Fruit fly (Drosophila melanogaster) whole organism, embryonic: ENCODE measurements around the gene Tyler.
A peak's percentile ranks its signal among the peaks of the same experiment; 100 is the strongest.

ENCODE experiments used
- ATbp ChIP-seq: fragments of 200-800 bp; sonication (Bioruptor generic); optimal IDR thresholded peaks from 2 replicates; lab custom pipeline; 2017; ENCODE audit warnings: missing biosample characterization, mild to moderate bottlenecking, missing genetic modification characterization, missing genetic modification reagents
- Ada2b ChIP-seq: fragments of 200-800 bp; sonication (Bioruptor generic); IDR thresholded peaks from 2 replicates; pipeline ENCODE4 v1.3.6; 2022; ENCODE audit warnings: missing biosample characterization, missing genetic modification characterization
- Atf6 ChIP-seq: fragments of 200-800 bp; sonication (Bioruptor generic); IDR thresholded peaks from 2 replicates; pipeline ENCODE4 v1.3.6; 2022; ENCODE audit warnings: missing biosample characterization, missing genetic modification characterization
- Bdp1 ChIP-seq: fragments of 200-800 bp; sonication (Bioruptor generic); optimal IDR thresholded peaks from 3 replicates; lab custom pipeline; 2016; ENCODE audit warnings: missing biosample characterization, missing genetic modification characterization
- CG12104 ChIP-seq: fragments of 200-800 bp; sonication (Bioruptor generic); optimal IDR thresholded peaks from 3 replicates; lab custom pipeline; 2016; ENCODE audit warnings: missing biosample characterization, missing genetic modification characterization
- CG12769 ChIP-seq: fragments of 200-800 bp; sonication (Bioruptor generic); optimal IDR thresholded peaks from 2 replicates; lab custom pipeline; 2019; ENCODE audit warnings: missing biosample characterization, mild to moderate bottlenecking, missing genetic modification characterization, moderate library complexity
- CG13424 ChIP-seq: fragments of 200-800 bp; sonication (Bioruptor generic); optimal IDR thresholded peaks from 2 replicates; lab custom pipeline; 2019; ENCODE audit warnings: missing biosample characterization, mild to moderate bottlenecking, missing genetic modification characterization, moderate library complexity
- CG13624 ChIP-seq: fragments of 200-800 bp; sonication (Bioruptor generic); optimal IDR thresholded peaks from 2 replicates; lab custom pipeline; 2016; ENCODE audit warnings: missing biosample characterization, missing genetic modification characterization
- CG14710 ChIP-seq: fragments of 200-800 bp; sonication (Bioruptor generic); optimal IDR thresholded peaks from 3 replicates; lab custom pipeline; 2019; ENCODE audit warnings: missing biosample characterization, mild to moderate bottlenecking, missing genetic modification characterization, moderate library complexity
- CG16779 ChIP-seq: fragments of 200-800 bp; sonication (Bioruptor generic); IDR thresholded peaks from 2 replicates; pipeline ENCODE4 v1.3.6; 2022; ENCODE audit warnings: missing biosample characterization, missing genetic modification characterization
- CG17385 ChIP-seq: fragments of 200-800 bp; sonication (Bioruptor generic); optimal IDR thresholded peaks from 3 replicates; lab custom pipeline; 2018; ENCODE audit warnings: missing biosample characterization, mild to moderate bottlenecking, missing genetic modification characterization
- CG1792 ChIP-seq: fragments of 200-800 bp; sonication (Bioruptor generic); optimal IDR thresholded peaks from 2 replicates; lab custom pipeline; 2016; ENCODE audit warnings: missing biosample characterization, missing genetic modification characterization
- CG18476 ChIP-seq: fragments of 200-800 bp; sonication (Bioruptor generic); optimal IDR thresholded peaks from 2 replicates; lab custom pipeline; 2016; ENCODE audit warnings: missing biosample characterization, mild to moderate bottlenecking, missing genetic modification characterization
- CG2116 ChIP-seq: fragments of 200-800 bp; sonication (Bioruptor generic); optimal IDR thresholded peaks from 3 replicates; lab custom pipeline; 2018; ENCODE audit warnings: missing biosample characterization, mild to moderate bottlenecking, missing genetic modification characterization
- CG2199 ChIP-seq: fragments of 200-800 bp; sonication (Bioruptor generic); IDR thresholded peaks from 3 replicates; pipeline ENCODE4 v1.3.6; 2022; ENCODE audit warnings: missing biosample characterization, missing genetic modification characterization
- CG31224 ChIP-seq: fragments of 200-800 bp; sonication (Bioruptor generic); IDR thresholded peaks from 2 replicates; pipeline ENCODE4 v1.3.6; 2022; ENCODE audit warnings: missing biosample characterization, missing genetic modification characterization
- CG34224 ChIP-seq: fragments of 200-800 bp; sonication (Bioruptor generic); IDR thresholded peaks from 3 replicates; pipeline ENCODE4 v1.3.6; 2022; ENCODE audit warnings: missing biosample characterization, missing genetic modification characterization; ENCODE audit not compliant: partially characterized antibody
- CG3726 ChIP-seq: fragments of 200-800 bp; sonication (Bioruptor generic); IDR thresholded peaks from 3 replicates; pipeline ENCODE4, ENCODE4 v1.3.6; 2022; ENCODE audit warnings: missing biosample characterization, missing genetic modification characterization
- CG4328 ChIP-seq: fragments of 200-800 bp; sonication (Bioruptor generic); optimal IDR thresholded peaks from 3 replicates; lab custom pipeline; 2017; ENCODE audit warnings: missing biosample characterization, missing genetic modification reagents, missing genetic modification characterization
- CG6175 ChIP-seq: fragments of 200-800 bp; sonication (Bioruptor generic); IDR thresholded peaks from 3 replicates; pipeline ENCODE4 v1.3.6; 2022; ENCODE audit warnings: missing biosample characterization, missing genetic modification characterization
- CG6654 ChIP-seq: fragments of 200-800 bp; sonication (Bioruptor generic); optimal IDR thresholded peaks from 2 replicates; lab custom pipeline; 2017; ENCODE audit warnings: missing biosample characterization, mild to moderate bottlenecking, missing genetic modification characterization
- CG8388 ChIP-seq: fragments of 200-800 bp; sonication (Bioruptor generic); optimal IDR thresholded peaks from 2 replicates; lab custom pipeline; 2019; ENCODE audit warnings: missing biosample characterization, mild to moderate bottlenecking, missing genetic modification characterization, moderate library complexity
- CG9932 ChIP-seq: fragments of 200-800 bp; sonication (Bioruptor generic); IDR thresholded peaks from 2 replicates; pipeline ENCODE4 v1.3.6; 2022; ENCODE audit warnings: missing biosample characterization, missing genetic modification characterization
- CTCF ChIP-seq: fragments of 200-800 bp; sonication (Bioruptor generic); optimal IDR thresholded peaks from 2 replicates; lab custom pipeline; 2017; ENCODE audit warnings: missing biosample characterization, mild to moderate bottlenecking, missing genetic modification characterization, moderate library complexity
- Dip3 ChIP-seq: fragments of 200-800 bp; sonication (Bioruptor generic); optimal IDR thresholded peaks from 3 replicates; lab custom pipeline; 2016; ENCODE audit warnings: missing biosample characterization, missing genetic modification characterization
- Dll ChIP-seq: fragments of 200-800 bp; sonication (Bioruptor generic); IDR thresholded peaks from 4 replicates; pipeline ENCODE4 v1.3.6; 2022; ENCODE audit warnings: missing biosample characterization, missing genetic modification characterization; ENCODE audit not compliant: partially characterized antibody
- Dp ChIP-seq: fragments of 200-800 bp; sonication (Bioruptor generic); optimal IDR thresholded peaks from 2 replicates; lab custom pipeline; 2018; ENCODE audit warnings: missing biosample characterization, mild to moderate bottlenecking, missing genetic modification characterization, moderate library complexity
- ERR ChIP-seq: fragments of 200-800 bp; sonication (Bioruptor generic); optimal IDR thresholded peaks from 2 replicates; lab custom pipeline; 2016; ENCODE audit warnings: missing biosample characterization, missing genetic modification characterization
- Hand ChIP-seq: fragments of 200-800 bp; sonication (Bioruptor generic); optimal IDR thresholded peaks from 2 replicates; lab custom pipeline; 2017; ENCODE audit warnings: mild to moderate bottlenecking, missing biosample characterization, missing genetic modification reagents, missing genetic modification characterization
- NK7.1 ChIP-seq: fragments of 200-800 bp; sonication (Bioruptor generic); optimal IDR thresholded peaks from 3 replicates; lab custom pipeline; 2016; ENCODE audit warnings: missing biosample characterization, missing genetic modification characterization
- Sox102F ChIP-seq: fragments of 200-800 bp; sonication (Bioruptor generic); optimal IDR thresholded peaks from 2 replicates; lab custom pipeline; 2018; ENCODE audit warnings: missing biosample characterization, mild to moderate bottlenecking, missing genetic modification characterization, moderate library complexity
- Sry-δ ChIP-seq: fragments of 200-800 bp; sonication (Bioruptor generic); optimal IDR thresholded peaks from 2 replicates; lab custom pipeline; 2016; ENCODE audit warnings: missing biosample characterization, missing genetic modification characterization
- al ChIP-seq: fragments of 200-800 bp; sonication (Bioruptor generic); IDR thresholded peaks from 2 replicates; pipeline ENCODE4 v1.3.6; 2022; ENCODE audit warnings: missing biosample characterization, missing genetic modification characterization
- aop ChIP-seq: fragments of 200-800 bp; sonication (Bioruptor generic); IDR thresholded peaks from 2 replicates; pipeline ENCODE4 v1.3.6; 2022; ENCODE audit warnings: missing biosample characterization, missing genetic modification characterization
- bcd ChIP-seq: fragments of 200-800 bp; sonication (Bioruptor generic); optimal IDR thresholded peaks from 2 replicates; lab custom pipeline; 2017; ENCODE audit warnings: missing biosample characterization, mild to moderate bottlenecking, missing genetic modification characterization
- chinmo ChIP-seq: fragments of 200-800 bp; sonication (Bioruptor generic); IDR thresholded peaks from 4 replicates; pipeline ENCODE4 v1.3.6; 2022; ENCODE audit warnings: missing biosample characterization, missing genetic modification characterization; ENCODE audit not compliant: partially characterized antibody
- dmrt11E ChIP-seq: fragments of 200-800 bp; sonication (Bioruptor generic); optimal IDR thresholded peaks from 3 replicates; lab custom pipeline; 2018; ENCODE audit warnings: missing biosample characterization, mild to moderate bottlenecking, missing genetic modification characterization, moderate library complexity
- eyg ChIP-seq: fragments of 200-800 bp; sonication (Bioruptor generic); optimal IDR thresholded peaks from 3 replicates; lab custom pipeline; 2016; ENCODE audit warnings: missing biosample characterization, missing genetic modification characterization
- fd96Cb ChIP-seq: fragments of 200-800 bp; sonication (Bioruptor generic); optimal IDR thresholded peaks from 2 replicates; lab custom pipeline; 2018; ENCODE audit warnings: missing biosample characterization, mild to moderate bottlenecking, missing genetic modification characterization, moderate library complexity
- gcm ChIP-seq: fragments of 200-800 bp; sonication (Bioruptor generic); optimal IDR thresholded peaks from 2 replicates; lab custom pipeline; 2019; ENCODE audit warnings: missing biosample characterization, mild to moderate bottlenecking, missing genetic modification characterization, moderate library complexity
- ken ChIP-seq: fragments of 200-800 bp; sonication (Bioruptor generic); IDR thresholded peaks from 3 replicates; pipeline ENCODE4 v1.3.6; 2022; ENCODE audit warnings: missing biosample characterization, missing genetic modification characterization
- pho ChIP-seq: fragments of 200-800 bp; sonication (Bioruptor generic); optimal IDR thresholded peaks from 2 replicates; lab custom pipeline; 2016; ENCODE audit warnings: missing biosample characterization, missing genetic modification characterization
- rib ChIP-seq: fragments of 200-800 bp; sonication (Bioruptor generic); IDR thresholded peaks from 2 replicates; pipeline ENCODE4 v1.3.6; 2022; ENCODE audit warnings: missing biosample characterization, missing genetic modification characterization
- ro ChIP-seq: fragments of 200-800 bp; sonication (Bioruptor generic); IDR thresholded peaks from 2 replicates; pipeline ENCODE4 v1.3.6; 2022; ENCODE audit warnings: missing biosample characterization, missing genetic modification characterization
- run ChIP-seq: fragments of 200-800 bp; sonication (Bioruptor generic); optimal IDR thresholded peaks from 3 replicates; lab custom pipeline; 2018; ENCODE audit warnings: missing biosample characterization, mild to moderate bottlenecking, missing genetic modification characterization
- salm ChIP-seq: fragments of 200-800 bp; sonication (Bioruptor generic); optimal IDR thresholded peaks from 2 replicates; lab custom pipeline; 2018; ENCODE audit warnings: missing biosample characterization, mild to moderate bottlenecking, missing genetic modification characterization
- sd ChIP-seq: fragments of 200-800 bp; sonication (Bioruptor generic); optimal IDR thresholded peaks from 3 replicates; lab custom pipeline; 2018; ENCODE audit warnings: missing biosample characterization, mild to moderate bottlenecking, missing genetic modification characterization, moderate library complexity
- ttk ChIP-seq: fragments of 200-800 bp; sonication (Bioruptor generic); IDR thresholded peaks from 2 replicates; pipeline ENCODE4 v2.1.2; 2022; ENCODE audit warnings: missing biosample characterization, missing genetic modification characterization
- unc-4 ChIP-seq: fragments of 200-800 bp; sonication (Bioruptor generic); IDR thresholded peaks from 2 replicates; pipeline ENCODE4 v1.3.6; 2022; ENCODE audit warnings: missing biosample characterization, missing genetic modification characterization; ENCODE audit not compliant: partially characterized antibody
- vfl ChIP-seq: fragments of 200-800 bp; sonication (Bioruptor generic); optimal IDR thresholded peaks from 2 replicates; lab custom pipeline; 2016; ENCODE audit warnings: missing biosample characterization, missing genetic modification characterization
- vnd ChIP-seq: fragments of 200-800 bp; sonication (Bioruptor generic); IDR thresholded peaks from 3 replicates; pipeline ENCODE4 v1.3.6; 2022; ENCODE audit warnings: missing biosample characterization, missing genetic modification characterization; ENCODE audit not compliant: partially characterized antibody

Gene Tyler

DNA sequence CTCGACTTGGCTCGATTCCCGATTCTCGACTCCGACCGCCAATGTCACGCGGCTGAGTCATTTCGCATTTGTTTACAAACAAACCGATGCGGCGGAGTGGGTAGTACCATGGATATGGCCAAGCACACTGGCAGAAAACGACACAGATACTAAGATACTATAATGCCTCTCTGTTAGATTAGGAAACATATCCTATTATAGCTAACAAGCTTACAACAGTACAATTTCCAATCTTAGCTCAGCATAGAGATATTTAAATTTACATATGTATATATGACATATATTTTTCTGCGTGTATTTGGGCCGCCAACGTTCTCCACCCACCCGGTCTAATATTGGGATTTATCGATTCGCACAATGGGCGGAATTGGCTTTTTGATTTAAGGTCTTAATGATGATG, 7.4 kb upstream of the Tyler start (continued):
- TF ChIP-seq bcd (GFP tag; lab: Kevin White, UChicago) (peak; percentile 69), Ada2b (GFP tag; lab: Robert Waterston, UW) (peak; percentile 91), CG12769 (tag; lab: Kevin White, UChicago) (peak; percentile 94), CG6175 (peak; percentile 74), gcm (GFP tag; lab: Kevin White, UChicago) (peak; percentile 43), ERR (no peak), vfl (GFP tag; lab: Kevin White, UChicago) (peak; percentile 29), CG14710 (tag; lab: Kevin White, UChicago) (peak; percentile 44), CG2116 (GFP tag; lab: Kevin White, UChicago) (peak; percentile 2), sd (tag; lab: Kevin White, UChicago) (peak; percentile 25), Dll (no peak), CG17385 (peak; percentile 69), CG31224 (GFP tag; lab: Robert Waterston, UW) (peak; percentile 83), eyg (GFP tag; lab: Kevin White, UChicago) (no peak), vnd (GFP tag; lab: Robert Waterston, UW) (no peak), run (tag; lab: Kevin White, UChicago) (peak; percentile 34), Sry-δ (GFP tag; lab: Kevin White, UChicago) (no peak), Atf6 (GFP tag; lab: Robert Waterston, UW) (peak; percentile 89), CG6654 (GFP tag; lab: Kevin White, UChicago) (peak; percentile 7), rib (GFP tag; lab: Robert Waterston, UW) (peak; percentile 76), chinmo (GFP tag; lab: Robert Waterston, UW) (no peak), CG4328 (peak; percentile 49), dmrt11E (tag; lab: Kevin White, UChicago) (peak; percentile 9), ttk (GFP tag; lab: Robert Waterston, UW) (0 out of 2 replicates have a peak, but pooled peaks have one; percentile 56), CG34224 (GFP tag; lab: Robert Waterston, UW) (no peak), unc-4 (no peak), ro (GFP tag; lab: Robert Waterston, UW) (no peak), CG13624 (GFP tag; lab: Kevin White, UChicago) (peak; percentile 44), Hand (GFP tag; lab: Kevin White, UChicago) (peak; percentile 59), fd96Cb (tag; lab: Kevin White, UChicago) (peak; percentile 60), CG2199 (GFP tag; lab: Robert Waterston, UW) (no peak), Dp (GFP tag; lab: Kevin White, UChicago) (no peak), NK7.1 (GFP tag; lab: Kevin White, UChicago) (no peak), ATbp (GFP tag; lab: Kevin White, UChicago) (peak; percentile 67), CG13424 (peak; percentile 75), CG18476 (GFP tag; lab: Kevin White, UChicago) (peak; percentile 49), pho (GFP tag; lab: Kevin White, UChicago) (peak; percentile 48), Sox102F (GFP tag; lab: Kevin White, UChicago) (peak; percentile 78), CG9932 (GFP tag; lab: Robert Waterston, UW) (peak; percentile 92), CTCF (GFP tag; lab: Kevin White, UChicago) (peak; percentile 1), Dip3 (GFP tag; lab: Kevin White, UChicago) (peak; percentile 51), ken (peak; percentile 71), CG1792 (GFP tag; lab: Kevin White, UChicago) (peak; percentile 39), CG3726 (GFP tag; lab: Robert Waterston, UW) (0 out of 3 replicates have a peak, but pooled peaks have one; percentile 38), CG16779 (GFP tag; lab: Robert Waterston, UW) (0 out of 2 replicates have a peak, but pooled peaks have one; percentile 27), al (GFP tag; lab: Robert Waterston, UW) (peak; percentile 87), Bdp1 (GFP tag; lab: Kevin White, UChicago) (no peak), CG8388 (GFP tag; lab: Kevin White, UChicago) (peak; percentile 56), salm (tag; lab: Kevin White, UChicago) (no peak), CG12104 (GFP tag; lab: Kevin White, UChicago) (peak; percentile 30), aop (GFP tag; lab: Robert Waterston, UW) (peak; percentile 52; the same call in 1 of the 2 replicates)
